Fruit fly (Drosophila melanogaster) whole organism, adult: Measurements from ENCODE around the gene CG7966.

Experiments used
- CG11617 ChIP-seq: fragments of 200-800 bp; sonication (Bioruptor generic); optimal IDR thresholded peaks from 2 replicates; lab custom pipeline; 2017; ENCODE audit warnings: mild to moderate bottlenecking, missing biosample characterization, missing genetic modification reagents, missing genetic modification characterization
- CG12768 ChIP-seq: fragments of 200-800 bp; sonication (Bioruptor generic); optimal IDR thresholded peaks from 2 replicates; lab custom pipeline; 2017; ENCODE audit warnings: missing biosample characterization, missing genetic modification characterization, mild to moderate bottlenecking, moderate library complexity, missing genetic modification reagents
- CG5204 ChIP-seq: fragments of 200-800 bp; sonication (Bioruptor generic); optimal IDR thresholded peaks from 2 replicates; lab custom pipeline; 2016; ENCODE audit warnings: missing biosample characterization, missing genetic modification characterization
- Mnt ChIP-seq: fragments of 200-800 bp; sonication (Bioruptor generic); optimal IDR thresholded peaks from 2 replicates; lab custom pipeline; 2016; ENCODE audit warnings: missing biosample characterization, mild to moderate bottlenecking, missing genetic modification characterization
- bab1 ChIP-seq: fragments of 200-800 bp; sonication (Bioruptor generic); optimal IDR thresholded peaks from 3 replicates; lab custom pipeline; 2019; ENCODE audit warnings: missing biosample characterization, mild to moderate bottlenecking, missing genetic modification characterization, moderate library complexity
- cic ChIP-seq: fragments of 200-800 bp; sonication (Bioruptor generic); optimal IDR thresholded peaks from 2 replicates; lab custom pipeline; 2017; ENCODE audit warnings: missing biosample characterization, mild to moderate bottlenecking, missing genetic modification characterization, moderate library complexity
- cnc ChIP-seq, 2 experiments: fragments of >200 bp; optimal IDR thresholded peaks; 2 replicates each; lab custom pipeline; 2017
- kay ChIP-seq: fragments of 200-800 bp; sonication (Bioruptor generic); peaks from one replicate; lab custom pipeline; 2016; ENCODE audit warnings: missing biosample characterization, missing genetic modification characterization, borderline replicate concordance
- ovo ChIP-seq: fragments of 200-800 bp; sonication (Bioruptor generic); optimal IDR thresholded peaks from 2 replicates; lab custom pipeline; 2016; ENCODE audit warnings: missing biosample characterization, missing genetic modification characterization
- toe ChIP-seq: fragments of 200-800 bp; sonication (Bioruptor generic); optimal IDR thresholded peaks from 2 replicates; lab custom pipeline; 2016; ENCODE audit warnings: missing biosample characterization, missing genetic modification characterization

dm6 chr3R:13085924-13086323, 34.7 kb upstream of the CG7966 start, which contains the start of gene CG43063:
- TF ChIP-seq cic (no peak), cnc (optimal IDR thresholded peaks at IDR 0.05; lab: Kevin White, UChicago) (no peak), kay (GFP tag; lab: Kevin White, UChicago) (no peak), CG12768 (GFP tag; lab: Kevin White, UChicago) (no peak), CG11617 (no peak), CG5204 (GFP tag; lab: Kevin White, UChicago) (no peak), bab1 (no peak), Mnt (GFP tag; lab: Kevin White, UChicago) (no peak), toe (GFP tag; lab: Kevin White, UChicago) (no peak), ovo (GFP tag; lab: Kevin White, UChicago) (no peak)
